Worm (Caenorhabditis elegans): ENCODE data around the gene sri-62.

DNA sequence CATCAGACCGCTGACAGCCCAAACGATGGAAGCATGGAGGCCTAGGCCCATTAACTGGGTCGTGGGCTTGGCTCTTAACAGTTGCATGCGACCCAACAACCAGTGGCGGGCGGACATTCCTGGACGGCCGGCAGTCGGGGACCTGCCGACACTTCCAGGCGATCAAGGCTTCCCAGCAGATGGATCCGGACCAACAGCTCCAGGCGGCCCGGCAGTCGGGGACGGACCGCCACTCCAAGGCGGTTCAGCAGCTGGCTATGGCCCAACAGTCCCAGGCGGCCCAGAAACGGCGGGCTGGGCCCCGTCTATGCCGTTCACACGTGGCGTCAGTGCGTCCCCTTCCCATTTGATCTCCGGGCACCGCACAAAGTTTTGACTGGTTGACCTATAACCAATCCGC, 43.1 kb upstream of the sri-62 start:
- TF ChIP-seq skn-1 (tag; optimal IDR thresholded peaks at IDR 0.05) (no peak), mep-1 (tag; optimal IDR thresholded peaks at IDR 0.05) (no peak), elt-2 (tag; optimal IDR thresholded peaks at IDR 0.05) (no peak), ceh-82 (tag; optimal IDR thresholded peaks at IDR 0.05) (no peak), mdl-1 (tag; optimal IDR thresholded peaks at IDR 0.05) (no peak)

Data from whole organism, L1 larva.